Worm (Caenorhabditis elegans): ENCODE results near the gene C09B7.2.

DNA sequence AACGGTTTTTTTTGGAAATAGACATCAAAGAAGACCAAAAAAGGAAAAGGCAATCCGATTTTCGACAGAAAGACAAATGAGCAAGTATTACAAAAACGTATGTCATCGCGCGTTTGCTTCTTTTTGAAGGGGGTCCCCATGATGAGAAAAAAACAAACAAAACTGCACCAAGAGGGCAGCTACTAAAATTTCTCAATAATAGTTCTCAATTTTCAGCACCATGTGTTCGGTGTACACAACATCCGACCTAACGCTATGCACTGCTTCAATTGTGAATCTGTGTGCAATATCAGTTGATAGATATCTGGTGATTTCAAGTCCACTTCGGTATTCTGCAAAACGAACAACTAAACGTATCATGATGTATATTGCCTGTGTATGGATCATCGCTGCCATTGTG lies 6.6 kb downstream of the C09B7.2 start:
- TF ChIP-seq dao-5 (tag; optimal IDR thresholded peaks at IDR 0.05) (no peak), W03F9.2 (tag; optimal IDR thresholded peaks at IDR 0.05) (no peak), him-1 (tag; optimal IDR thresholded peaks at IDR 0.05) (no peak)

All from whole organism, L4/young adult.